Worm (Caenorhabditis elegans): ENCODE data around the gene zip-9.

DNA sequence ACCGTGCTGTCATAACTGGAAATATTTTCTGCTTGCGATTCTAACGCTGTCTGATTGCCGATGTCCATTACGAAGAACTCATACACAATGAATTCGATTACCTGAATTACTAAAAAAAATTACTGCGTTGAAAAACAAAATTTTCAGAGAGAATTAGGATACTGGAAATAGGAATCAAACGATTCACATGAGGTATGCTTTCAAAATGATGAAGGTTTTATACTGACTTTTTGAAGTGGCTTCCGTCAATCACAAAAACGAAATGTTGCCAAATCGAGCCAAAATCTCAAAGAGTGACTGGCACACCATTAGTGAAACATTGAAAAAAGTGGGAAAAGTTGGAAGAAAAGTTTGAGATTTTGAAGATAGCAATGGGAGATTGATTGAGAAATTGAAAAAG, 33.2 kb upstream of the zip-9 start, which contains the start of gene zzz-1:
- TF ChIP-seq ztf-4 (tag; optimal IDR thresholded peaks at IDR 0.05): no peak
- TF ChIP-seq mbf-1 (tag; optimal IDR thresholded peaks at IDR 0.05): no peak
- no peak for TF ChIP-seq R02D3.7 (tag; optimal IDR thresholded peaks at IDR 0.05)
- no peak for TF ChIP-seq blmp-1 (tag; optimal IDR thresholded peaks at IDR 0.05; ENCODE audit: insufficient read depth)
- TF ChIP-seq crh-2 (tag; optimal IDR thresholded peaks at IDR 0.05): no peak
- TF ChIP-seq lin-13 (GFP tag; optimal IDR thresholded peaks at IDR 0.05): no peak
- TF ChIP-seq mdl-1 (tag; optimal IDR thresholded peaks at IDR 0.05): no peak
